Fruit fly (Drosophila melanogaster): ENCODE data around the gene nab.

Gene nab

DNA sequence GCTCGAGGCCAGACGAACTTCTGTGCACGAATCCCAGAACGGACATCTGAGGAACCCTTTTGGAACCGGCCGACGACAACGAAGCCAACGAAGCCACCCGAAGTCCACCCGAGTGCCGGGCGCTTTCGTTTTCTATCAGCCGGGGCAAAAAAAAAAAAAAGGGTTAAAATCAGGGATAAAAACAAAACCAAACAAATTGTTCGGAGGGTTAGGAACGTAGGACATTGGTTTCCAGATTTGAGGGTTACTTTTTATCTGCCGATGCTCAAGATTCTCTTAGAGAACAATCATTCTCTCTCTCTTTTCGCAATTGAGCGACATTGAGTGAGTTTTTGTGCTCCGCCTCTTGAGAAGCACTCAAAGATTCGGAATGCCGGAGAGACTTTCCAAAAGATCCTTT lies at the start of gene nab:
Gene nab, minus strand, starts transcription at position 7 of the 400 bp plus-strand sequence.
- TF ChIP-seq CG6854 (GFP tag; optimal IDR thresholded peaks at IDR 0.05) (peak; percentile 48), Blimp-1 (GFP tag; optimal IDR thresholded peaks at IDR 0.05) (peak; percentile 93), CG6276 (GFP tag; optimal IDR thresholded peaks at IDR 0.05) (no peak), eg (GFP tag; IDR thresholded peaks at IDR 0.05) (no peak), ss (GFP tag; optimal IDR thresholded peaks at IDR 0.05) (peak in 1 of 2 experiments; percentile 12), Eip78C (GFP tag) (peak; percentile 21), Eip93F (GFP tag; optimal IDR thresholded peaks at IDR 0.05) (peak; percentile 1), CG1621 (tag; optimal IDR thresholded peaks at IDR 0.05) (no peak)

DNA sequence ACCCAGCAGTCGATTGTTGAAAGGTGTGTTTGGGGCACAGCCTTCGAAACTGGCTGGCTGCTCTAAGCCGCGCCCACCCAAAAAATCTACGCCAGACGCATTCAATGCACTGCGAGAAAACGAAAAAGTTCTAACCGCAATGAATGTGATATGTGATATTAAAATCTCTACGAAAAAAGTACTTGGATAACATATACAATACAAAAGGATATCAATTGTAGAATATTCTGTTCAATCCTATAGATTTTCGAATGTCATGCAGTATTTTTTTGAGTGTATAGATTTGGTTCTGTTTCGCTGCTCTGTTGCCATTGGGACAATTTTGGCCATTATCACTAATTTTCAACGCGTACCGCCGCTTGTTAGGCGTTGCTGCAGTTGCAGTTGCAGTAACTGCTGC lies 49.0 kb upstream of the nab start:
- TF ChIP-seq CG3919 (GFP tag; optimal IDR thresholded peaks at IDR 0.05) (peak; percentile 36), Gug (GFP tag; IDR thresholded peaks at IDR 0.05) (peak; percentile 47), CG11294 (GFP tag; IDR thresholded peaks at IDR 0.05) (peak; percentile 67), Met (GFP tag; optimal IDR thresholded peaks at IDR 0.05) (no peak), CG6854 (GFP tag; optimal IDR thresholded peaks at IDR 0.05) (no peak), CG6163 (GFP tag; IDR thresholded peaks at IDR 0.05) (peak; percentile 41; the same call in 2 of the 3 replicates), CG8632 (GFP tag; optimal IDR thresholded peaks at IDR 0.05) (no peak), CG15336 (GFP tag; IDR thresholded peaks at IDR 0.05) (no peak), dac (GFP tag; optimal IDR thresholded peaks at IDR 0.05) (no peak), salr (GFP tag; optimal IDR thresholded peaks at IDR 0.05) (no peak), Blimp-1 (GFP tag; optimal IDR thresholded peaks at IDR 0.05) (no peak), CG4318 (GFP tag; optimal IDR thresholded peaks at IDR 0.05) (no peak), spab (GFP tag; optimal IDR thresholded peaks at IDR 0.05) (no peak), topi (GFP tag; optimal IDR thresholded peaks at IDR 0.05) (no peak), CG6276 (GFP tag; optimal IDR thresholded peaks at IDR 0.05) (peak; percentile 40), eg (GFP tag; IDR thresholded peaks at IDR 0.05) (peak; percentile 85), pdm3 (GFP tag; optimal IDR thresholded peaks at IDR 0.05) (no peak)

DNA sequence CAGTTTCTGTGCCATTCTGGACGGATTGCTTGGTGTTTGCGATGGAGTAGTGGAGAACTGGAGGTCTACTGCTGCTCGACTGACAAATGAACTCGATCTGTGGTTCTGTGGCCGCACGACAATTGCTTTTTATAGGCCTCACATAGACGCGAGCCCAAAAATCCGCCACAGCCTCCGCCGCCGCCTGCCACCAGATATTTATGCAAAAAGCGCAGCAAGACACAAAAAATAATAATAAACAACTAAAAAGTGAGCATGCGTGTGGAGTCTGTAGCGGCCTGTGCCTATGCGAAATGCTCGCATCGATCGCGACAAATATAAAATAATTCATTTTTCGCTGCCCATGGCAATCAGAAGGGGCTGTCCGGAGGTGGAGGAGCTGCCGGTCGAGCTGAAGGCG lies 48.3 kb upstream of the nab start, which contains the start of gene Cpr64Aa:
Gene Cpr64Aa, minus strand, starts transcription at position 101 of the 400 bp plus-strand sequence.
- 0 out of 3 replicates have a peak, but pooled peaks have one; percentile 37 for TF ChIP-seq eg (GFP tag; IDR thresholded peaks at IDR 0.05)
- no peak for TF ChIP-seq CG8319 (GFP tag; optimal IDR thresholded peaks at IDR 0.05)

DNA sequence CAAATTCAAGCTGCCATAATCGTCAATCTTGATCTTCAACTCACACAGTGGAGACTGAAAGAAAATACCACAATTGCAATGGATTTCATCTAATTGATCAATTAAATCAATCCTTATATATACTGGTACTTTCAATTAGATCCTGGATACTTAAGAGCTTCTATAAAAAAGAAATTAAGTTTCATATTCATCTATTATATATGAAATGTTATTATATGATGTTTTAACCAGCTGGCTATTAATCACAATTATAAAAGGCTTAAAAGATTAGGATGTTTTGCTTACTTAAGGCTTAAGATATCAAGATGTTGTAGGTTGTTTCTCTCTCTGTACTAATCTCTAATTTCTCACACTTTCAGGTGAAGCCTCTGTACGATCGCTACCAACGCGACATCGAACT lies 44.1 kb upstream of the nab start:
- TF ChIP-seq vri (GFP tag; optimal IDR thresholded peaks at IDR 0.05) (no peak), Hr38 (GFP tag; optimal IDR thresholded peaks at IDR 0.05) (no peak), spab (GFP tag; optimal IDR thresholded peaks at IDR 0.05) (no peak), CG9139 (GFP tag; optimal IDR thresholded peaks at IDR 0.05) (no peak), CG32006 (GFP tag; optimal IDR thresholded peaks at IDR 0.05) (peak; percentile 55), CG11762 (GFP tag; optimal IDR thresholded peaks at IDR 0.05; ENCODE audit: insufficient read depth) (no peak), Hr4 (GFP tag; optimal IDR thresholded peaks at IDR 0.05) (peak; percentile 51), CG15336 (GFP tag; IDR thresholded peaks at IDR 0.05) (0 out of 2 replicates have a peak, but pooled peaks have one; percentile 19), CG1621 (tag; optimal IDR thresholded peaks at IDR 0.05) (no peak), CG4318 (GFP tag; optimal IDR thresholded peaks at IDR 0.05) (peak; percentile 15), salr (GFP tag; optimal IDR thresholded peaks at IDR 0.05) (no peak), lz (GFP tag; optimal IDR thresholded peaks at IDR 0.05) (no peak), eg (GFP tag; IDR thresholded peaks at IDR 0.05) (no peak), CG6163 (GFP tag; IDR thresholded peaks at IDR 0.05) (no peak), CG6792 (GFP tag; optimal IDR thresholded peaks at IDR 0.05) (no peak), CG8119 (GFP tag; IDR thresholded peaks at IDR 0.05) (peak; percentile 32; the same call in 1 of the 3 replicates)

DNA sequence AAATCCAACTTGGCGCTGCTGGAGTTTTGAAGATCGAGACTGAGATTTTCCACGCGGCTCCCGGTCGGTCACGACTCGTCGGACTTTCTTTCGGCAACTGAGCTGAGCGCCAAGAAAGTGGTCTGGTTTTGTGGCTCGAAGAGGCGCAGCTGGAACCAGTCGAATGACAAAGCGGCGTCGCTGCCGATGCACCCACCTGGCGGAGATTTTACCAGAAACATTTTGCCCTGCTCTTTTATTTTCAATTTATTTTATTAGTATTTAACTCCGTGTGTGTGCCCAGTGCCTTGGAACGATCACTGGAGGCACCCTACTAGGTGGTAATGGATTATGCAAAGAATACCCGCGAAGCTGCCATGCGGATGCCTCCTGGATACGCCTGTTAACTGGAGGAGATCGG lies 43.5 kb upstream of the nab start, which contains the start of gene CG15005:
Gene CG15005, minus strand, starts transcription at position 101 of the 400 bp plus-strand sequence.
- TF ChIP-seq Eip93F (GFP tag; optimal IDR thresholded peaks at IDR 0.05) (no peak), CG6808 (GFP tag; optimal IDR thresholded peaks at IDR 0.05) (no peak), ss (GFP tag; optimal IDR thresholded peaks at IDR 0.05) (no peak), Hr39 (GFP tag; optimal IDR thresholded peaks at IDR 0.05) (no peak), Gug (GFP tag; IDR thresholded peaks at IDR 0.05) (no peak), CG11762 (GFP tag; optimal IDR thresholded peaks at IDR 0.05; ENCODE audit: insufficient read depth) (no peak), CG6854 (GFP tag; optimal IDR thresholded peaks at IDR 0.05) (no peak), CG31627 (GFP tag; optimal IDR thresholded peaks at IDR 0.05) (no peak), CG8119 (GFP tag; IDR thresholded peaks at IDR 0.05) (no peak), CG4318 (GFP tag; optimal IDR thresholded peaks at IDR 0.05) (no peak), CG11902 (GFP tag; optimal IDR thresholded peaks at IDR 0.05) (no peak), Sox15 (GFP tag; optimal IDR thresholded peaks at IDR 0.05) (no peak), vri (GFP tag; optimal IDR thresholded peaks at IDR 0.05) (no peak)

Measured in whole organism, prepupa.